Worm (Caenorhabditis elegans) whole organism, midembryonic: Measurements from ENCODE around the gene Y6E2A.5.

Source experiments
- T22C8.4 ChIP-seq: fragments of 200-800 bp; sonication (Bioruptor generic); IDR thresholded peaks from 2 replicates; pipeline ENCODE4 v1.3.6; 2022; ENCODE audit warnings: missing genetic modification characterization, missing compliant biosample characterization
- cog-1 ChIP-seq: sonication (generic microtip); optimal IDR thresholded peaks from 2 replicates; lab custom pipeline; 2016; ENCODE audit warnings: missing genetic modification characterization, missing compliant biosample characterization
- klf-2 ChIP-seq: fragments of 200-800 bp; sonication (Bioruptor generic); conservative IDR thresholded peaks from 2 replicates; pipeline ENCODE4 v1.3.6; 2022; ENCODE audit warnings: missing genetic modification reagents, missing genetic modification characterization, missing compliant biosample characterization
- ref-1 ChIP-seq: fragments of 200-800 bp; sonication (Bioruptor generic); conservative IDR thresholded peaks from 2 replicates; pipeline ENCODE4 v1.3.6; 2022; ENCODE audit warnings: missing genetic modification reagents, missing genetic modification characterization, missing compliant biosample characterization

DNA sequence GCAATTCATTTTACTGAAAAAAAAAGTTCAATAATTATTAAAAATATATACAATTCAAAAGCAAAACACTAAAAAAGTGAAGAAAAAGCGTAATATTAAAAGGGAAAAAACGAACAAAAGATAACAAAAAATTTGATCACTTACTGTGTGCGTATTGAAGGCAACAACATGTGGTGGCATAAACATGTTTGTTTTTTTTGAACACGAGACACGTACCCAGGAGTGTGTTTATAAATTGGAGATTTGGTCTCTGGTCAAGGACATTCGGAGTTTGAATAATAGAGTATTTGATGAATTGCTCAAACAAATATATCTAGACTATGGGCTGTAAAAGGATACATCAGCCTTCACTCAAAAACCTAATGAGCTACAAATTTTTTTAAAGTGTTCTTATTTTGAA is 2.8 kb downstream of the Y6E2A.5 start:
- TF ChIP-seq ref-1 (GFP tag; lab: Robert Waterston, UW) = no peak
- TF ChIP-seq T22C8.4 = no peak
- TF ChIP-seq klf-2 = no peak
- no peak for TF ChIP-seq cog-1
